Fruit fly (Drosophila melanogaster): ENCODE data around the gene CG12985.

Gene CG12985

DNA sequence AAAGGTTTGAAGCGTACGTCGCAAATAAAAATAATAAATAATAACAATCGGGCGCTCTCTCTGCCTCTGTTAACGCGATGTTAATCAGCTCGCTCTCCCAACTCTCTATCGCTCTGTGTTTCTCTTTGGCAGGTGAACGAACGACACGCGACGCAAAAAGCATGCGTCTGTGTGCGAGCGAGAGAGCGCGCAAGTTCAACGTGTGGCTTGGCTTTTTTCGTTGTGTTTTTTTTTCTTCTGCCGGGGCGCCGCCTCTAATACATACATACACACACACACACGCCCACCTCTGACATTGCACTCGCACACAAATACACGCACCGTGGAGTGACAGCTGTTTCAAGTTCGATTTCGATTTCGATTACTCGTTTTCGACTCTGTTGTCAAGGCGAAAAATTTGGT is 4.9 kb upstream of the CG12985 start:
- TF ChIP-seq kni (GFP tag; optimal IDR thresholded peaks at IDR 0.05) (peak; percentile 2), gce (GFP tag; IDR thresholded peaks at IDR 0.05) (no peak), CG7556 (GFP tag; optimal IDR thresholded peaks at IDR 0.05) (no peak), sr (GFP tag; IDR thresholded peaks at IDR 0.05) (peak; percentile 79), CG4404 (GFP tag; IDR thresholded peaks at IDR 0.05) (no peak), CG7928 (GFP tag; optimal IDR thresholded peaks at IDR 0.05) (no peak), CG10543 (GFP tag; optimal IDR thresholded peaks at IDR 0.05) (peak; percentile 21), CG16863 (GFP tag; optimal IDR thresholded peaks at IDR 0.05) (no peak), CG1792 (GFP tag; optimal IDR thresholded peaks at IDR 0.05) (no peak), CG4730 (GFP tag; IDR thresholded peaks at IDR 0.05) (no peak), nmo (GFP tag; optimal IDR thresholded peaks at IDR 0.05) (no peak), CG13287 (GFP tag; IDR thresholded peaks at IDR 0.05; ENCODE audit: partially characterized antibody) (peak; percentile 35; the same call in 1 of the 2 replicates), CG34224 (GFP tag; IDR thresholded peaks at IDR 0.05; ENCODE audit: partially characterized antibody) (0 out of 3 replicates have a peak, but pooled peaks have one; percentile 14), CG14667 (GFP tag; IDR thresholded peaks at IDR 0.05) (no peak), rib (GFP tag; IDR thresholded peaks at IDR 0.05) (peak; percentile 48; the same call in 1 of the 2 replicates), chm (GFP tag; IDR thresholded peaks at IDR 0.05) (no peak; the same call in 1 of the 2 replicates), NC2β (GFP tag; optimal IDR thresholded peaks at IDR 0.05) (no peak), CG12769 (tag; optimal IDR thresholded peaks at IDR 0.05) (peak; percentile 16), onecut (GFP tag; IDR thresholded peaks at IDR 0.05) (no peak), CG32767 (GFP tag; IDR thresholded peaks at IDR 0.05) (peak; percentile 45; the same call in 1 of the 2 replicates), jing (GFP tag; optimal IDR thresholded peaks at IDR 0.05) (no peak), CG32772 (GFP tag; IDR thresholded peaks at IDR 0.05) (peak; percentile 81), lbe (GFP tag; optimal IDR thresholded peaks at IDR 0.05) (peak; percentile 33), dm (GFP tag; optimal IDR thresholded peaks at IDR 0.05) (peak; percentile 26), Stat92E (GFP tag; optimal IDR thresholded peaks at IDR 0.05) (no peak), Dref (GFP tag; IDR thresholded peaks at IDR 0.05) (peak; percentile 42), slbo (GFP tag; IDR thresholded peaks at IDR 0.05) (no peak), Adf1 (GFP tag; IDR thresholded peaks at IDR 0.05) (peak; percentile 69), Blimp-1 (GFP tag; optimal IDR thresholded peaks at IDR 0.05) (peak; percentile 8), CG4424 (GFP tag; optimal IDR thresholded peaks at IDR 0.05) (no peak), CHES-1-like (GFP tag; optimal IDR thresholded peaks at IDR 0.05) (peak; percentile 42), cwo (GFP tag; optimal IDR thresholded peaks at IDR 0.05) (peak; percentile 86), CoRest (tag; optimal IDR thresholded peaks at IDR 0.05) (no peak), Dll (GFP tag; IDR thresholded peaks at IDR 0.05; ENCODE audit: partially characterized antibody) (peak; percentile 10; the same call in 1 of the 4 replicates), stwl (tag; optimal IDR thresholded peaks at IDR 0.05) (peak; percentile 27), CG1832 (GFP tag; optimal IDR thresholded peaks at IDR 0.05) (peak; percentile 34), CG11247 (GFP tag; IDR thresholded peaks at IDR 0.05) (no peak), Dbx (GFP tag; IDR thresholded peaks at IDR 0.05) (no peak), dmrt99B (tag; optimal IDR thresholded peaks at IDR 0.05) (no peak), tap (tag; optimal IDR thresholded peaks at IDR 0.05) (no peak), bigmax (GFP tag; optimal IDR thresholded peaks at IDR 0.05) (peak; percentile 10), CG14710 (tag; optimal IDR thresholded peaks at IDR 0.05) (no peak), Hey (tag; optimal IDR thresholded peaks at IDR 0.05) (no peak), h (optimal IDR thresholded peaks at IDR 0.05) (no peak), tna (GFP tag; IDR thresholded peaks at IDR 0.05; ENCODE audit: partially characterized antibody) (no peak), YL-1 (GFP tag; optimal IDR thresholded peaks at IDR 0.05) (peak; percentile 2), CG9437 (GFP tag; optimal IDR thresholded peaks at IDR 0.05) (no peak), Rx (GFP tag; IDR thresholded peaks at IDR 0.05) (no peak), sens (GFP tag) (no peak), CG10654 (GFP tag; optimal IDR thresholded peaks at IDR 0.05) (no peak), Med (GFP tag) (peak; percentile 54)

Measured in whole organism, embryonic.